Worm (Caenorhabditis elegans) whole organism, young adult: ENCODE measurements around the gene ttr-35.

Experiments
- B0261.1 ChIP-seq: sonication (generic microtip); optimal IDR thresholded peaks from 2 replicates; lab custom pipeline; 2016; ENCODE audit warnings: mild to moderate bottlenecking, missing genetic modification characterization, moderate library complexity, missing compliant biosample characterization
- B0336.3 ChIP-seq: fragments of 200-800 bp; sonication (Bioruptor generic); IDR thresholded peaks from 2 replicates; pipeline ENCODE4 v1.3.6; 2022; ENCODE audit warnings: missing genetic modification characterization, missing compliant biosample characterization
- F10E7.11 ChIP-seq: sonication (generic microtip); optimal IDR thresholded peaks from 2 replicates; lab custom pipeline; 2017; ENCODE audit warnings: mild to moderate bottlenecking, missing genetic modification characterization, moderate library complexity, missing compliant biosample characterization
- F33H1.4 ChIP-seq: fragments of 200-800 bp; sonication (Bioruptor generic); IDR thresholded peaks from 2 replicates; pipeline ENCODE4 v1.3.6; 2022; ENCODE audit warnings: missing genetic modification reagents, missing genetic modification characterization, missing compliant biosample characterization
- K12H6.12 ChIP-seq: fragments of 200-800 bp; sonication (Bioruptor generic); optimal IDR thresholded peaks from 2 replicates; lab custom pipeline; 2018; ENCODE audit warnings: mild to moderate bottlenecking, missing genetic modification characterization, missing compliant biosample characterization
- Y56A3A.18 ChIP-seq: fragments of 200-800 bp; sonication (Bioruptor generic); IDR thresholded peaks from 2 replicates; pipeline ENCODE4 v1.3.6; 2022; ENCODE audit warnings: missing genetic modification reagents, missing genetic modification characterization, missing compliant biosample characterization
- athp-1 ChIP-seq: sonication (generic microtip); optimal IDR thresholded peaks from 2 replicates; lab custom pipeline; 2017; ENCODE audit warnings: mild to moderate bottlenecking, missing genetic modification characterization, missing compliant biosample characterization
- ccch-3 ChIP-seq: fragments of 200-800 bp; sonication (Bioruptor generic); optimal IDR thresholded peaks from 2 replicates; lab custom pipeline; 2018; ENCODE audit warnings: mild to moderate bottlenecking, missing genetic modification characterization, missing compliant biosample characterization
- cebp-2 ChIP-seq: fragments of 200-800 bp; sonication (Bioruptor generic); IDR thresholded peaks from 2 replicates; pipeline ENCODE4 v1.3.6; 2022; ENCODE audit warnings: missing genetic modification characterization, missing compliant biosample characterization
- ceh-100 ChIP-seq: fragments of 200-800 bp; sonication (Bioruptor generic); IDR thresholded peaks from 2 replicates; pipeline ENCODE4 v1.3.6; 2022; ENCODE audit warnings: missing genetic modification reagents, missing genetic modification characterization, missing compliant biosample characterization
- ceh-91 ChIP-seq: fragments of 200-800 bp; sonication (Bioruptor generic); IDR thresholded peaks from 2 replicates; pipeline ENCODE4 v1.3.6; 2022; ENCODE audit warnings: missing genetic modification reagents, missing genetic modification characterization, missing compliant biosample characterization
- dox-1 ChIP-seq: fragments of 200-800 bp; sonication (Bioruptor generic); IDR thresholded peaks from 2 replicates; pipeline ENCODE4 v1.3.6; 2022; ENCODE audit warnings: missing genetic modification reagents, missing genetic modification characterization, missing compliant biosample characterization
- ekl-4 ChIP-seq: fragments of 200-800 bp; sonication (Bioruptor generic); IDR thresholded peaks from 2 replicates; pipeline ENCODE4 v1.3.6; 2022; ENCODE audit warnings: missing genetic modification reagents, missing genetic modification characterization, missing compliant biosample characterization
- fkh-3 ChIP-seq: sonication (generic microtip); optimal IDR thresholded peaks from 2 replicates; lab custom pipeline; 2016; ENCODE audit warnings: mild to moderate bottlenecking, missing genetic modification characterization, missing compliant biosample characterization
- gei-17 ChIP-seq: fragments of 200-800 bp; sonication (Bioruptor generic); optimal IDR thresholded peaks from 2 replicates; lab custom pipeline; 2018; ENCODE audit warnings: mild to moderate bottlenecking, missing genetic modification characterization, missing compliant biosample characterization
- him-1 ChIP-seq: sonication (generic microtip); optimal IDR thresholded peaks from 2 replicates; lab custom pipeline; 2016; ENCODE audit warnings: missing genotype, missing genetic modification reagents, missing genetic modification characterization, missing compliant biosample characterization
- hmg-1.2 ChIP-seq: fragments of 200-800 bp; sonication (Bioruptor generic); IDR thresholded peaks from 2 replicates; pipeline ENCODE4 v1.3.6; 2022; ENCODE audit warnings: missing genetic modification reagents, missing genetic modification characterization, missing compliant biosample characterization
- hmg-20 ChIP-seq: fragments of 200-800 bp; sonication (Bioruptor generic); IDR thresholded peaks from 2 replicates; pipeline ENCODE4 v1.3.6; 2022; ENCODE audit warnings: missing genetic modification reagents, missing genetic modification characterization, missing compliant biosample characterization
- hsf-1 ChIP-seq: fragments of 200-800 bp; sonication (Bioruptor generic); IDR thresholded peaks from 2 replicates; pipeline ENCODE4 v1.3.6; 2022; ENCODE audit warnings: missing genetic modification reagents, missing genetic modification characterization, missing compliant biosample characterization
- let-607 ChIP-seq, 2 experiments: fragments of 200-800 bp in 1 of 2; sonication (Bioruptor generic) in 1 of 2; sonication (generic microtip) in 1 of 2; optimal IDR thresholded peaks; 2 replicates each; lab custom pipeline; 2016 to 2018; ENCODE audit warnings: mild to moderate bottlenecking in 2 of 2, missing compliant biosample characterization in 2 of 2, missing genetic modification characterization in 2 of 2, moderate library complexity in 2 of 2, missing genotype in 1 of 2
- lin-40 ChIP-seq: sonication (generic microtip); optimal IDR thresholded peaks from 2 replicates; lab custom pipeline; 2016; ENCODE audit warnings: missing genetic modification characterization, mild to moderate bottlenecking, missing compliant biosample characterization, missing genotype, missing genetic modification reagents
- madf-8 ChIP-seq: fragments of 200-800 bp; sonication (Bioruptor generic); conservative IDR thresholded peaks from 2 replicates; pipeline ENCODE4 v1.3.6; 2022; ENCODE audit warnings: missing genetic modification reagents, missing genetic modification characterization, missing compliant biosample characterization
- mel-28 ChIP-seq: sonication (generic microtip); optimal IDR thresholded peaks from 2 replicates; lab custom pipeline; 2016; ENCODE audit warnings: borderline replicate concordance, mild to moderate bottlenecking, missing genetic modification characterization, missing compliant biosample characterization
- mes-4 ChIP-seq: sonication (generic microtip); optimal IDR thresholded peaks from 2 replicates; lab custom pipeline; 2016; ENCODE audit warnings: missing genotype, missing genetic modification characterization, missing compliant biosample characterization
- nfya-1 ChIP-seq: sonication (generic microtip); optimal IDR thresholded peaks from 2 replicates; lab custom pipeline; 2017; ENCODE audit warnings: antibody characterized with exemption, missing compliant biosample characterization, missing genetic modification characterization, borderline replicate concordance; ENCODE audit not compliant: insufficient read depth
- nhr-120 ChIP-seq: fragments of 200-800 bp; sonication (Bioruptor generic); IDR thresholded peaks from 2 replicates; pipeline ENCODE4 v1.3.6; 2022; ENCODE audit warnings: missing genetic modification characterization, missing compliant biosample characterization
- nhr-179 ChIP-seq: sonication (generic microtip); optimal IDR thresholded peaks from 2 replicates; lab custom pipeline; 2016; ENCODE audit warnings: mild to moderate bottlenecking, missing genetic modification characterization, missing compliant biosample characterization
- repo-1 ChIP-seq: sonication (generic microtip); optimal IDR thresholded peaks from 2 replicates; lab custom pipeline; 2017; ENCODE audit warnings: mild to moderate bottlenecking, missing genetic modification characterization, missing compliant biosample characterization
- unc-130 ChIP-seq: sonication (generic microtip); optimal IDR thresholded peaks from 2 replicates; lab custom pipeline; 2016; ENCODE audit warnings: missing genetic modification reagents, missing genetic modification characterization, missing compliant biosample characterization
- zim-3 ChIP-seq: sonication (generic microtip); optimal IDR thresholded peaks from 2 replicates; lab custom pipeline; 2017; ENCODE audit warnings: mild to moderate bottlenecking, missing genetic modification characterization, moderate library complexity, missing compliant biosample characterization
- ztf-25 ChIP-seq: fragments of 200-800 bp; sonication (Bioruptor generic); IDR thresholded peaks from 2 replicates; pipeline ENCODE4 v1.3.6; 2022; ENCODE audit warnings: missing genetic modification reagents, missing genetic modification characterization, missing compliant biosample characterization

The ttr-35 gene

DNA sequence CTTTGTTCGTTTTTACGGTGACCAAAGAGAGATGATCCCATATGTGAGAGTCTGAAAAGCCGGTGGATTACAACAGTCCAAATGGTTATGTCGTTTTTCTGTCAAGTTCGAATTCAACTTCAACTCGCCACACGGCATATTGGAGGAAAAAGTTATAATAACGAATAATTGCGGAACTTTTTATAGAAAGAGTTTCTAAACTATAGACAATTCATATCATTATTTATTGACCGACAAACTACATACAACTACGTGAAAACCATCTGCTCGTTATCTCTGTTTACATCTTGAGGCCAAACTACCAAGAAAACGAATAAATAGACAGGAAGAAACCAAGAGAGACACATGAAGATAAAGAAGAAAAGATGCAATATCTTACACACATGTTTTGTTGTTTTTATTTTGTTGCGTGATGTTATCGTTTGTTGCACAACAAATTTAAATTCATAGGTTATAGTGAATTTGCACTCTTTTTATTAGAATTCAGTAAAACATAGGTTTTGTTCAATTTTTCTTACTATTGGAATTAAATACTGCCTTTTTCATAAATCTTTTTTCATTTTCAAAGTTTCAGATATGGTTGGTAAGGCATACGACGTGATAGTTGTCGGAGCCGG is 38.3 kb upstream of the ttr-35 start, which contains the start of the genes C15B12.4 and C15B12.8:
Gene C15B12.4, minus strand, starts transcription at position 51 of the 617 bp plus-strand sequence.
Gene C15B12.8, plus strand, starts transcription at position 567 of the 617 bp plus-strand sequence.
- TF ChIP-seq fkh-3 (tag; lab: Kevin White, UChicago), result no peak
- no peak for TF ChIP-seq athp-1 (tag; lab: Kevin White, UChicago)
- TF ChIP-seq zim-3 (tag; lab: Kevin White, UChicago), result no peak
- no peak for TF ChIP-seq Y56A3A.18 (GFP tag; lab: Robert Waterston, UW)
- no peak for TF ChIP-seq ztf-25 (GFP tag; lab: Robert Waterston, UW)
- TF ChIP-seq nfya-1, result no peak
- TF ChIP-seq ceh-100 (GFP tag; lab: Robert Waterston, UW), result no peak
- no peak for TF ChIP-seq him-1
- no peak for TF ChIP-seq hmg-20 (GFP tag; lab: Robert Waterston, UW)
- no peak for TF ChIP-seq ceh-91 (GFP tag; lab: Robert Waterston, UW)
- TF ChIP-seq B0336.3 (GFP tag; lab: Robert Waterston, UW), result no peak
- no peak for TF ChIP-seq K12H6.12 (tag; lab: Kevin White, UChicago)
- TF ChIP-seq mel-28 (tag; lab: Kevin White, UChicago), result no peak
- no peak for TF ChIP-seq B0261.1 (tag; lab: Kevin White, UChicago)

DNA sequence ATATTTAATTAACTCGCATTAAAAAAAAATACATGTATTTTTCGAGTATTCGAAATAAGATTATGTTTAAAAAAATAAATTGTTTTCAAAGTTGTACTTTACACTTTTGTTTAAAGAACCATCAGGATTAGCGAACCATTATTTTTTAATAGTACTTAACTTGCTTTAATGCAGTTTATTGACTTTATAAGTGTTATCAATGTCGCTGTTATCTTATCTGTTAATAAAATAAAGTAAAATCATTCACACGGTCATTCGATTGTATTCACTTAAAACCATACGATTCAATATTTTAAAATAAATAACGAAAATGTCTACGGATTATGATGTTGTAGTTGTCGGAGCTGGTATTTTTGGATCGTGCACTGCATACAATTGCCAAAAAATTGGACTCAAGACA is 35.5 kb upstream of the ttr-35 start, which contains the start of gene C15B12.1:
Gene C15B12.1, plus strand, starts transcription at position 271 of the 400 bp plus-strand sequence.
- TF ChIP-seq nhr-179 (tag; lab: Kevin White, UChicago) (no peak), ekl-4 (GFP tag; lab: Robert Waterston, UW) (no peak), gei-17 (GFP tag; lab: Kevin White, UChicago) (no peak)

DNA sequence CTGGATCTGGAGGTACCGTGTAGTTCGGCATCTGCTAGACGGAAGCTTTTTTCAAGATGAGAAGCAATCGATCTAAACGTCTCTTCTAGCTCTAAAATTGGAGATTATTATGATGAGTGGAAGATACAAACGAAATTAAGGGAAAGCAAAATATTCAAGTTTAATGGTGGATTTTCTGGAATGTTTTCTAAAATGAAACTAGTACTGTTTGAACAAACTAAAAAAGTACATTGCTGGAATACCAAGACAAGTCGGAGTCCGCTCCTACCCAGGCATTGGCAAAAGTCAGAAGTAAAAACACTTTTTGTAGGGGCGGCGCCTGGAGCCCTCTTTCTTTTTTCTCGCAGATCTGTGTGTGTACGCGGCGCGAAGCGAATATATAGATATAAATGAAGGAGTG is 27.3 kb upstream of the ttr-35 start, which contains the start of gene gar-1:
Gene gar-1, minus strand, starts transcription at position 101 of the 400 bp plus-strand sequence.
- TF ChIP-seq athp-1 (tag; lab: Kevin White, UChicago), result no peak
- no peak for TF ChIP-seq unc-130 (GFP tag; lab: Kevin White, UChicago)
- no peak for TF ChIP-seq nhr-120 (GFP tag; lab: Robert Waterston, UW)
- no peak for TF ChIP-seq madf-8 (GFP tag; lab: Robert Waterston, UW)
- TF ChIP-seq lin-40 (tag; lab: Kevin White, UChicago), result no peak
- no peak for TF ChIP-seq mel-28 (tag; lab: Kevin White, UChicago)
- no peak for TF ChIP-seq F10E7.11 (tag; lab: Kevin White, UChicago)
- TF ChIP-seq dox-1, result no peak
- no peak for TF ChIP-seq let-607 (tag; optimal IDR thresholded peaks at IDR 0.05; lab: Kevin White, UChicago)
- no peak for TF ChIP-seq mes-4
- no peak for TF ChIP-seq ccch-3 (GFP tag; lab: Kevin White, UChicago)
- TF ChIP-seq F33H1.4 (GFP tag; lab: Robert Waterston, UW), result no peak
- no peak for TF ChIP-seq hsf-1 (GFP tag; lab: Robert Waterston, UW)
- no peak for TF ChIP-seq repo-1 (tag; lab: Kevin White, UChicago)
- TF ChIP-seq hmg-1.2 (GFP tag; lab: Robert Waterston, UW), result no peak
- no peak for TF ChIP-seq cebp-2 (GFP tag; lab: Robert Waterston, UW)

DNA sequence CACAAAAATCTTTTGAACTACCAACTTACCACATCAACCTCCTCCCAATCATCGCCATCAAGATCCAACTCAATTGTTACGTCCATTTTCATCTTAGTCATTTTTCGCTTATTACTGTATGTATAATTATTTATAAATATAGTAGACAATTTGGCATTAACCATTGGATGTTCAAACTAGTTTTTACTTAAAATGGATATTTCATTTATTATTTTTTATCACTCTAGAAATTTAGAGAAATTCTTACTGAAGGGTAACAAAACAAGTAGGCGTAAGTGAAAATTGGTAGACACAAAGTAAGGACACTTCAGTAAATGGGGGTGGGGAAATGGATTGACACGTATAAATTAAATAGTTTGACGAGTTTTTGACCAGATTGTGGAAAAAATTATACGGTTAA is 12.3 kb upstream of the ttr-35 start, which contains the start of gene actl-1:
Gene actl-1, minus strand, starts transcription at position 101 of the 400 bp plus-strand sequence.
- no peak for TF ChIP-seq F10E7.11 (tag; lab: Kevin White, UChicago)
